Worm (Caenorhabditis elegans) whole organism, dauer: ENCODE data around the gene T22F7.3.

Experiments
- unc-62 ChIP-seq: sonication (generic microtip); optimal IDR thresholded peaks from 2 replicates; lab custom pipeline; 2017; ENCODE audit warnings: missing biosample characterization, missing genetic modification reagents, missing genetic modification characterization

Gene T22F7.3

DNA sequence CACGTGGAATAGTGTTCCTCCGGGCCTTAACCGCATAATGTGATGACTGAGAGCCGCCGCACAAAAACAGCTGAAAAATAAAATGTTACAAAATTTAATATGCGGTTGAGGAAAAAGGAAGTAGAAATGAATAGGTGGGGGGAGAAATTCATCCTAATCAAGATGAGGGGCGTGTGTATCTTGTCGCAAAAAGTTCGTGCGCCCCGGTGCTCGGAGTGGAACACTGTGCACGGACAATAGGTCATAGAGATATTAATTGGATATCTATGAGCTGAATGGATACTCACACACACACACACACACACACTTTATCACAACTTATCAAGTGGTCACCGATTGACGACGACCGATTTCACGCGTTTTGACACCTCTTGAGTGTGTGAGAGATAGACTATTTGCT is at the start of gene T22F7.3:
T22F7.3 (minus strand) TSS at position 101 of the 400 bp plus-strand sequence.
- TF ChIP-seq unc-62 (GFP tag; lab: Kevin White, UChicago), result no peak

DNA sequence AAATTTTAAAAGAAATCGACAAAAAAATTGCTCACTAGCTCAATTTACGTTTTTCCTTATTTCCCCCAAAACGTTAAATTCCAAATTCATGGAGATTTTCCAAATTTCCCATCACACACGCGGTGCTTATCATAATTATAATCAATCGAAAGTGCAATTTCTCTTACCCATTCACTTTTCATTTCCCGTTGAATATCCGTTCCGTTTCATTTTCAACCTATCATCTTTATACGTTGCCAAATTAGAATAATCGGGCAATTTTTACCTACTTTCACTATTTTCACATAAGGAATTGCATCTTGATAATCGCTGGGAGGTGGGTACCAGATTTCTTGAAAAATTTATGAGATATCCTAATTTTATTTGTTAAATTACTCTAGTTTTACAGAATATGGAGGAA is 45.0 kb upstream of the T22F7.3 start:
- no peak for TF ChIP-seq unc-62 (GFP tag; lab: Kevin White, UChicago)

DNA sequence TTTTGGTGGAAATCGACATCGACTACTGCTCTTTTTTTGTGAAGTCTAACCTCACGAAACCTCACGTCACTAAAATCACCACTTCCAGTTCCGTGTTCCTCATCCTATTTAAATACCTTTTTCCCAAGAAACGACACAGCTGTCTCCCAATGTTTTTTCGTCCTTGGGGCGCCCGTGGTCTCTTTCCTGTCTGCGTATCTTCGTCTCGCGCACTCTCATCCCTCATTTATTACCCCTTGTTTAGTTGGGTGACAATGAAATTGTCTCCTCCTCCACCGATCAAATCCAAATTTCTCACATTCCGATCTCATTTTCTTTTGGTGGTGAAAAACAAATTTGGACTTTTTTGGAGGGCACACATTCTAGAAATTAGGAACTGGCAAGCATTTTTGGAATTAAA is 40.9 kb upstream of the T22F7.3 start:
- no peak for TF ChIP-seq unc-62 (GFP tag; lab: Kevin White, UChicago)

DNA sequence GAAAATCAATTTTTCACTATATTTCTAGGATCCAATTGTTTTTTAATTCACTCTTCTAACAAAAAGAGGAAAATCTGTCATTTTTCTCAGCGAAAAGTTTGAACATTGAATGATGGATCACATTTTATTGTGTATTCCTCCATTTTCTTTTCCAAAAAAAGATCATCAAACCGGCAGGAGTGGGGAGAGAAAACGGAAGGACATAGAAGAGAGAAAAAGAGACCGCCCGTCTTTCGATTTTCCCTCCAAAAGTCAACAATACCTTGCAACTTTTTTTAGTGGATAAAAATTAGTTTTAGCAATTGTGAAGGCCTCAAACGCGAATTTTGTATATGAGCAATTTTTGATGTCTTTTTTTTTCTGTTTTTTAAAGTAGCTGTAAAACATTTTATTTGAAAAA is 39.9 kb upstream of the T22F7.3 start:
- TF ChIP-seq unc-62 (GFP tag; lab: Kevin White, UChicago), result no peak

DNA sequence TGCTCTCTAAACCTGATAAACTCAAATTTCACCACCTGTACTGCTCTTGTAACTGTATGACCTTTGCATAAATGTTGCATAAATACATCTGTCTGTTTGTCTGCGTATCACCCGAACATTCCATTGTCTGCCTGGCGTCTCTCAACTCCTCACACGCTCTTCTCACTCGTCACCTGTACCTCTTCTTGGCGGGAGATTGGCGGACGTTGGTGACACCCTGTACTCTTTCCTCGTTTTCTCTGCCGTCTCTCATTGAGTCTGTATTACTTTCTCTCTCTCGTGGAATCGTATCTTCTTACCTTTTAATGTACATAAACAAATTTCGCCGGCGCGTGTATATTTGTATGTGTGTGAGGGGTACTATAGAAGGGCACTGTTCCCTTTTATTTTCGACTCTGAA is 35.0 kb upstream of the T22F7.3 start:
- no peak for TF ChIP-seq unc-62 (GFP tag; lab: Kevin White, UChicago)

DNA sequence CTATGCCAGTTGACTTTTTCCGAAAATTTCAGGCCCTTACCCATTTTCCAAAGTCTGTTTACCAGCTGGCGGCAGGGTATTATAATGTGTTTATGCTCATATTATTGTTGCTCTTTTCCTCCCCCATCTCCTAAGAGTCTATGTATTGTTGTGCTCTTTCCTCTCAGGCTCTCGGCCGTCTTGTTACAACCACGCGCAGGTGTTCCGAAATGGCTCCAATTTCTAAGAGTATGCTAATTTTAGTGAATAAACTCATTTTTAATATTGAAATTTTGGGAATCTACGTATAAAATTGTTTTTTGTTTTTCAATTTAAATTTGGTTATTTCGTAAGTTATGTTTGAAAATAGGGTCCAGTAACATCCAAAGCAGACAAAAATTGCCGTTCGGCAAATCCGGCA is 34.2 kb upstream of the T22F7.3 start:
- TF ChIP-seq unc-62 (GFP tag; lab: Kevin White, UChicago), result no peak

DNA sequence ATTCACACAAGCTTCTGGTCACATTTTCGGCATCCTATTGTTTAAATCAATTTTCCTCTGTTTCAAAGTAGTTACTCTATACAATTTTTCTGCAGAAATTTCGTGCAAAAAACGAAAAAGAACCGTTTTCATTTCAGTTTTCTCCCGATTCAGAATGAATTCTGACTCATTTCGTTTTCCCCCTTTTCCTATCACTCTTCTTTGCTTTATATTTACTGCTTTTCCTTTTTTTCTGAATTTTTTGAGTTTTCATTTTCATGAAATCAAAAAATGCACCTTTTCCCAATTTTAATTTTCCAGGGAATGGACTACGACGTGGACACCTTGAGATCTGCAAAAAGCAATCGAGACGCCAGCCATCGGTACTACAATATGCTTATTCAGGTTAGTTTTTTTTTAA is 31.8 kb upstream of the T22F7.3 start, which contains the start of gene B0353.1:
B0353.1 (plus strand) TSS at position 301 of the 400 bp plus-strand sequence.
- no peak for TF ChIP-seq unc-62 (GFP tag; lab: Kevin White, UChicago)

DNA sequence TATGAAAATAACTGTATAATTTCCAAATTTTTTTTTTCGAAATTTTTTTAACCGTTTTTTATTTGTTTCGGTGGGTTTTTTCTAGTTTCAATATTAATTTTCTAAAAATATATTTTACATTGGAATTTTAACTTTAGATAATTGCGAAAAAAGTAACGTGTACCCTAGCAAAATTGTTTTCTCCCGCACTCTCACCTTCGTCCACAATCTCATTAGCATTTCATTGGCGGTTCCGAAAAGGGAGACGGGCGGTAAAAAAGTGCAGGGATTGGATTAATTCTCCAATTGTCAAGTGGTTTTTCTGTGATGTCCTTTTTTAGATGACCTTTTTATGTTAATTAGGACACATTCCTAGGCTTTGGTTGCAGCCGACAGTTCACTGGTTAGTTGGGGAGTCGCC is 25.4 kb upstream of the T22F7.3 start:
- TF ChIP-seq unc-62 (GFP tag; lab: Kevin White, UChicago), result no peak

DNA sequence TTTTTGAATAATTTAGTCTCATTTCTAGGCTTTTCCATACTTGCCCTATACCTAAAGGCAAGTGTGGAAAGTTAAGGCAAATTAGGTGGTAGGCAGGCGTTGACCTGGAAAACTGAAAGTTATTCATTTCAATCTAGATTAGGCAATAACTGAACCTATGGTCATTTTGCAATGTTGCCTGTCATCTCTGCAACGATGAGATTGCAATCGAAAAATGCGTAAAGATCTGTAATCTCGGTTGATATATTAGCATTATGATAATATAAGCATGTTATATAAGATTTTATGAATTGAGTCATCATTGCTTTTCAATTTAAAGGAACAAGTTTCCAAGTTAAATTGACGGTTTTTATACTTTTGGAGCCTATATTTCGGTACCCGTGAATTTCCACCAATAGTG is 23.9 kb upstream of the T22F7.3 start:
- TF ChIP-seq unc-62 (GFP tag; lab: Kevin White, UChicago), result no peak

DNA sequence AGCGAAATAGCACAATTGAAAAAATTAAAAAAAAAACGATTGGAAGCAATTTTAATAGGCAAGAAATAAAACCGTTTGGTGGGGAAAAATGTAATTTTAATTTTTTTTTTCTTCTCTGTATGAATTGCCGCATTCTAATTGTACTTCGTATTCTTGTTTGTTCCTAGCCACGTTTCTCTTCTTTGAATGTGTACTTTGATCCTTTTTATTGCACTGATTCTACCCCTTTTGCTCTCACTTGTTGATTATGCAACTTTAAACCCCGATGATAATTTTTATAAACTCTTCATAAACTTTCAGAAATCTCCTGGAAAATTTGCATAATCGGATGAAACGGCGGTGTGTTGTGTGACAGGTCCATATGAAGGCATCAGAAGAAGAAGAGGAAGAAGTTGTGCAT is 17.9 kb upstream of the T22F7.3 start, which contains the start of gene T22F7.1:
T22F7.1 (plus strand) TSS at position 301 of the 400 bp plus-strand sequence.
- TF ChIP-seq unc-62 (GFP tag; lab: Kevin White, UChicago), result no peak

DNA sequence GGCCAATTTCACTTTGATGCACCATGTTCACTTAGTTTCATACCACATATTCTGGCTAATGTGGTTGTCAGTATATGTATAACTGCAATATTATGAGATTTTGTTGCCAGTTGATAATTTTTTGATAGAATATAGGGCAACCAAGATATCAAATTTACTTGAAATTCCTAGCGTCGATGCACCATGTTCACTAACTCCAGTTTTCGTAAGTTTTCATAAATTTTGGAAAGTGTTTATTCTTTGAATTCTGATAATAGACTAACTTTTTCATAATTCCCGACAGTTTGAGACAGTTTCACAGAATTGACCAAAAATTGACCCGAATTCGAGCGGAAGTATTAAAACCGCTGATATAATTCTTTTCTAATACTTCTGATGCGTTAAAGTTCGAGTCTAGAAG is 13.2 kb upstream of the T22F7.3 start:
- TF ChIP-seq unc-62 (GFP tag; lab: Kevin White, UChicago), result no peak

DNA sequence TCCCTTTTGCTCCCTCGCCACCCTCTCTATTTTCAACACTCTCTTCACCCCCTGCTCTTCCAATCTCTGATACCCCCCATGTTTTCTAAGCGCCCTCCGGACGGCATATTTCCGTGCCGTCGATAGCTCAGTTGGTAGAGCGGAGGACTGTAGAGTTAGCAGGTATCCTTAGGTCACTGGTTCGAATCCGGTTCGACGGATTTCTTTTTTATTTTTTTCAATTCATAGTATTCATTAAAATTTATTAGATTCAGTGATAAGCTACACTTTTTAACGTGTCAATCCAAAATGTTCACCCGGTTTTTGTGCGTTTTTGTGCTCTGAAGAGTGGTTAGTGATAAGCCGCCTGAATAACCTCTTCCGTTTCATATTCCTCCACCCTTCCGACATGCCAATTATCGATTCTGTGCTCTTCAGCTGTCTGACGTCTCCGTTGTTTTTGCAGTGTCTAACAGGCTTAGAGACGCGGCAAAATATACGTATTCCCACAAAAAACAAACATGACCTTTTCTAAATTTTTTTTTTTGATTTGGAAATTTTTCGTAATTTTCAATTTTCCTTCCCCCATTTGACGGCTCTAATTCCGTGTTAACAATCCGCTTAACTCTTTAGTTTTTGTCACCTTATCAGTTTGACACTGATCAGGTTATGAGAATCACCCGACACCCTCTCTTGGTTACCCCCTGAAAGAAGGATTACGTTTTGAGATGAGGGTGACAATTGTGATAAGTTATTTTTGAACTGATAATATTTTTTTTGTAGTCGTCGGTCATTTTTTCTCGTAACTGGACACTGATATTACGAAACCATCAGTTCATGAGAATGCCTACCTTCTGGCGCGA is 11.6 kb upstream of the T22F7.3 start:
- no peak for TF ChIP-seq unc-62 (GFP tag; lab: Kevin White, UChicago)

DNA sequence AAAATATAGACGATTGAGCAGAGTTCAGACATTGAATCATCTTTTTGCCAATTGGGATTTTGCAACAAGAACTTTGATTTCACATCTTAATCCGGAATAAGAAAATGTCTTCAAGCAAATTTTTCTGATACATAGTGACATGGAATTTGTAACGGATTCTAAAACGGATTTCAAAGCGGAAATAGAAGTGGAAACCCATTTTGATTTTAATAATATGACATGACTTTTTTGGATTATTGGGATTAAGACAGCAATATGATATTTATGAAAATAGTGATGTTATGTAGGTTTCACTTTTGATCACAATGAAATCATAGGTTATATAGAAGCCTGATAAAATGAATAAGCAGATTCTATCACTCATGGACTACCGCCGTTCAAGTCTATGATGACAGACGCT is 8.3 kb upstream of the T22F7.3 start:
- TF ChIP-seq unc-62 (GFP tag; lab: Kevin White, UChicago), result no peak

DNA sequence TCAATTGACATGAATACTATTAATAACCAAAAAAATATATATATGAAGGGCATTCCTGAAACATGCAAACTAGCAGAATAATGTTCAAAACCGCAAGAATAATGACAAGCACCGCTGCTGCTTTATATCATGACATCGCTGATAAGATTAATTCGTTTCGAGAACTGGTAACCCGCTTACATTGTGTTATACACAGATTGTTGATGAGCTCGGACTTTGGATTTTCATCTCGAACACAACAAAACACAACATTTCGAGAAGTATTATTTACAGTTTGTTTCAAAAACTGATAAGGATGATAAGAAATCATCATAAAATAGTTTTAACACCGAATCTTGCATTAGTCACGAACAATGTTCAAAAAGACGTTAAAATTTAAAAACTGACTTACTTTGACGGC is 7.1 kb upstream of the T22F7.3 start:
- TF ChIP-seq unc-62 (GFP tag; lab: Kevin White, UChicago), result no peak

DNA sequence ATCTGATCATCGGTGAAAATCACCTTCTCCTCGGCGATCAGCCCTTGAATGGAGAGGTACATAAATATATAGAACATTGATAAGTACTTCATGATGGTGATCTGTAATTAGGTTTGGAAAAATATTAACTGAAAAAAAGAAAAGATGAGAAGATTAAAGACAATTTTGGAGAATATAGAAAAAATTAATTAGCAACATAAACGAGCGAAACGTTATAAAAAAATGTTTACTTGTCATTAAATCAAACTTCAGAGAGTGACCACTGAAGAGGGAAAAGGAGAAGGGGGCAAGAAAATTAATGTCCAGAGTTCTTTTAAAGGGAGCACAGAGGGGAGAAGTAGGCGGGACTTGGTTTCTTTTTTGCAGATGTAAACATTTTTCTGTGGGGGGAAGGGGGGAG is 3.0 kb upstream of the T22F7.3 start, which contains the start of gene T22F7.4:
T22F7.4 (minus strand) TSS at position 101 of the 400 bp plus-strand sequence.
- no peak for TF ChIP-seq unc-62 (GFP tag; lab: Kevin White, UChicago)

DNA sequence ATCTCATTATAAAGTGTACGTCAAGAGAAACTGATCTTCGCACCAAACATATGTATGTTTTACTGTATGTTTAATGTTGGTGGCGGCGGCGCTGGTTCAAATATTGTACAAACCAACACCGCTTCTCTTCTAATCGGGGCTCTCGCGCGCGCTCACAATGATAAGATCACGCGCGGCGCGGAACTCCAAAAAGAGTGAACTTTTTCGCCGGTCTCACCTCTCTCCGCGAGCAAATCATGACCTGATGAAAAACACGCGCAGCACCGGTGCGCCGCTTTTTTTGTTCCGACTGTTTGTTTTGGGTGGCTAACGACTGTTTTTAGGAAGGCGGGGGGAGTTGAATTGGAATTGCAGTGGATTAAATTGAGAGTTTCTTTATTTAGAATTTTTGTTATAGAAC is 10.5 kb downstream of the T22F7.3 start:
- TF ChIP-seq unc-62 (GFP tag; lab: Kevin White, UChicago), result no peak

DNA sequence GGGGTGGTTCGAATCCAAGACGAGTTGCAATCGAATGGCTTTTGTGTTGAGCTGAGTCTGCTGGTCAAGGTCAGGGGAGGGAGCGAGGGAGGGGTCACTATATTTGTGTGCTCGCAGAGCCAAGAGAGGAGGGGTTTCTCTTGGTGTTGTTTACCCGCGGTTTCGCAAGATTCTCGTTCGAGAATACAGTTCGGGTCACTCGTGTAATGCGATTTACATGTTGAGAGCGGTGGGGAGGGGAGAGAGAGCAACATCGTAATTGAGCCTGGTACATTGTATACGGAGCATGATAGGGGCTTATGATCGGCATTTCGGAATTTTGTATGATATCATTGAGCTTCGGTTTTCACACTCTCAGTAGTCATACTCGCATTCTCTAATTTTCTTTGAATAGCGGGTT is 11.7 kb downstream of the T22F7.3 start, which contains the start of gene F30H5.3:
F30H5.3 (minus strand) TSS at position 101 of the 400 bp plus-strand sequence.
- TF ChIP-seq unc-62 (GFP tag; lab: Kevin White, UChicago), result no peak
